Worm (Caenorhabditis elegans) whole organism, midembryonic: Measurements from ENCODE around the gene srx-82.
A peak's percentile ranks its signal among the peaks of the same experiment; 100 is the strongest.

Experiments
- T22C8.4 ChIP-seq: fragments of 200-800 bp; sonication (Bioruptor generic); IDR thresholded peaks from 2 replicates; pipeline ENCODE4 v1.3.6; 2022; ENCODE audit warnings: missing genetic modification characterization, missing compliant biosample characterization
- cog-1 ChIP-seq: sonication (generic microtip); optimal IDR thresholded peaks from 2 replicates; lab custom pipeline; 2016; ENCODE audit warnings: missing genetic modification characterization, missing compliant biosample characterization
- flt-1 ChIP-seq: fragments of 200-800 bp; sonication (Bioruptor generic); IDR thresholded peaks from 2 replicates; pipeline ENCODE4 v1.3.6; 2022; ENCODE audit warnings: missing genetic modification characterization, missing compliant biosample characterization
- klf-2 ChIP-seq: fragments of 200-800 bp; sonication (Bioruptor generic); conservative IDR thresholded peaks from 2 replicates; pipeline ENCODE4 v1.3.6; 2022; ENCODE audit warnings: missing genetic modification reagents, missing genetic modification characterization, missing compliant biosample characterization
- med-1 ChIP-seq: sonication (generic microtip); optimal IDR thresholded peaks from 2 replicates; lab custom pipeline; 2017; ENCODE audit warnings: missing genetic modification characterization, mild to moderate bottlenecking, missing compliant biosample characterization, antibody characterized with exemption, missing genetic modification reagents; ENCODE audit not compliant: insufficient read depth
- ref-1 ChIP-seq: fragments of 200-800 bp; sonication (Bioruptor generic); conservative IDR thresholded peaks from 2 replicates; pipeline ENCODE4 v1.3.6; 2022; ENCODE audit warnings: missing genetic modification reagents, missing genetic modification characterization, missing compliant biosample characterization
- tab-1 ChIP-seq: fragments of 200-800 bp; sonication (Bioruptor generic); IDR thresholded peaks from 2 replicates; pipeline ENCODE4 v1.3.6; 2022; ENCODE audit warnings: missing genetic modification characterization, missing compliant biosample characterization
- ztf-23 ChIP-seq: fragments of 200-800 bp; sonication (Bioruptor generic); IDR thresholded peaks from 2 replicates; pipeline ENCODE4 v1.3.6; 2022; ENCODE audit warnings: missing genetic modification reagents, missing genetic modification characterization, missing compliant biosample characterization
- ztf-29 ChIP-seq: fragments of 200-800 bp; sonication (Bioruptor generic); IDR thresholded peaks from 2 replicates; pipeline ENCODE4 v1.3.6; 2022; ENCODE audit warnings: missing genetic modification reagents, missing genetic modification characterization, missing compliant biosample characterization

srx-82 gene

DNA sequence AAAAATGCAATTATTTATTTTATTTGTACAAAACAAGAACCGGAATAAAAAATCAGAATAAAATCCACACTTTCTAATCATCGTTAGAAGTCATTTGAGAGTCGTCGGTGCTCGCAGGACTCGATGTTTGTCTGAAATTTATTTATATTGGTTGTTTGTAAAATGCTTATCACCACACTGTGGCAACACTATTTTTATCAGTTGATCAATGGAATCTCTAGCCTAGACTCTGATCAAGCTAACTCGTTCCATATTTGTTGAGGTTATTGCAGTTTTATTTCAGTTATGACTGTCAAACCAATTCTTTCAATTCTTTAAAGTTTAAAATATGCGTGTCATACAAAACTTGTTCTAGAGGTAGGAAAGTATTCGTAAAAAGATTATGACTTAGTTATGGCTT is 15.0 kb downstream of the srx-82 start, which contains the start of gene dhs-20:
Gene dhs-20 (minus strand): TSS at position 80 of the 400 bp plus-strand sequence.
- TF ChIP-seq cog-1 (tag; lab: Kevin White, UChicago) (no peak), klf-2 (GFP tag; lab: Robert Waterston, UW) (no peak), ztf-29 (no peak), tab-1 (GFP tag; lab: Robert Waterston, UW) (no peak), T22C8.4 (GFP tag; lab: Robert Waterston, UW) (no peak), ref-1 (GFP tag; lab: Robert Waterston, UW) (no peak), med-1 (GFP tag; lab: Kevin White, UChicago) (no peak), flt-1 (GFP tag; lab: Robert Waterston, UW) (no peak), ztf-23 (GFP tag; lab: Robert Waterston, UW) (no peak)

DNA sequence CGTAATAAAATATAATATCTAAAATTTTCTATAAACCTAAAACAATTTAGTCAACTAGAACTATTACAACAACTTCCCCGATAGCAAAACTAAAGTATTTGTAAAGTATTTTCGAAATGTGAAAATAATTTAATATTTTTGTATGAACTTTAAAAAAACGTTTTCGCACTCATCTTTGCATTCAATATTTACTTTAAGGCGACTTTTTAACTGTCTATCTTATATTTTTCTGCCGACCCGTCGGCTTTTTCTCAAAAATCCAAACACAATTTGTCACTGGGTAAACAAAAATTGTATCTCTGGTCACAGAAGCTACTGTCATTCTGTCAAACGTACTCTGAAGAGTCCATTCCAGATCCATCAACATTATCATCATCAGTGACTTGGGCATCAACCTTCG is 15.7 kb downstream of the srx-82 start:
- TF ChIP-seq ztf-29, result no peak
- no peak for TF ChIP-seq ztf-23 (GFP tag; lab: Robert Waterston, UW)
- TF ChIP-seq cog-1 (tag; lab: Kevin White, UChicago), result no peak
- no peak for TF ChIP-seq ref-1 (GFP tag; lab: Robert Waterston, UW)
- TF ChIP-seq tab-1 (GFP tag; lab: Robert Waterston, UW), result no peak
- TF ChIP-seq flt-1 (GFP tag; lab: Robert Waterston, UW), result no peak
- no peak for TF ChIP-seq med-1 (GFP tag; lab: Kevin White, UChicago)
- TF ChIP-seq klf-2 (GFP tag; lab: Robert Waterston, UW), result no peak
- no peak for TF ChIP-seq T22C8.4 (GFP tag; lab: Robert Waterston, UW)

DNA sequence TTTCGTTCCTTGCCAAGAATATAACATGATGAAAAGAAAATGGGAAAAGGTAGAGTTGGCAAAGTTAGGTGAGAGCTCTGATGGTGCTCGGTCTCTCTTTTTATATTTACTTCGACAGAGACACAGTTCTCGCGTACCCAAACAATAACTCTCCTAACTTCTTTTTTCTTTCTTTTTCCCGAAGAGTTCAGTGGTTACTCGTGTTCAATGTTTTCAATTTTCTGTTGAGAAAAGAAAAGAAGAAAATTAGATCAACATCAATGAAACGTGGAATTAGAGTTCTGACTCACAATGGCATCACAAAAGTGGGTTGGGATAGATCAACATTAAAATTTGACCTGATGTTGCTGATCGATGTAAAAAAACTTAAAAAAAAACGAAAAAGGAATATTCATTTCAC is 16.9 kb downstream of the srx-82 start, which contains the start of gene idpp-16:
Gene idpp-16 (minus strand): TSS at position 101 of the 400 bp plus-strand sequence.
- TF ChIP-seq ref-1 (GFP tag; lab: Robert Waterston, UW) (no peak), tab-1 (GFP tag; lab: Robert Waterston, UW) (no peak), ztf-23 (GFP tag; lab: Robert Waterston, UW) (no peak), cog-1 (tag; lab: Kevin White, UChicago) (no peak), ztf-29 (no peak), flt-1 (GFP tag; lab: Robert Waterston, UW) (no peak), med-1 (GFP tag; lab: Kevin White, UChicago) (no peak), klf-2 (GFP tag; lab: Robert Waterston, UW) (no peak), T22C8.4 (GFP tag; lab: Robert Waterston, UW) (no peak)

DNA sequence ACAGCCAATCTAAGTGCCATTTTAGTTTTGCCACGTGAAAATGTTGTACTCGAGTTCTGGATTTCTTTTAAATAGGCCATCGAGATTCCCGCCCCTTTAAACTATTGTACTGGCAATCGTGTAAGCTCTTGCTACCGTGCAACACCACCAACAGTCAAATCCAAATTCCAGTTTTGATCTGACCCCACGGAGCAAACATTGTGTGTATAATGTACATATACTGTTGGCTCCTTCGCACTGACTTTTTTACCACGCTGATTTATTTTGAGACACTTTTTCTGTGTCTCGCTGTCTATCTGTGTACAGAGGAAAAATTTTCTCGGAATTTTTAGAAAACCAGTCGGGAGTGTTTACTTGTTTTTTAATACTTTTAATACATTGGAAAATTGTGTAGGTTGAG is 20.5 kb downstream of the srx-82 start, which contains the start of gene piit-1:
Gene piit-1 (minus strand): TSS at position 101 of the 400 bp plus-strand sequence.
- TF ChIP-seq med-1 (GFP tag; lab: Kevin White, UChicago), result no peak
- no peak for TF ChIP-seq tab-1 (GFP tag; lab: Robert Waterston, UW)
- no peak for TF ChIP-seq ref-1 (GFP tag; lab: Robert Waterston, UW)
- no peak for TF ChIP-seq T22C8.4 (GFP tag; lab: Robert Waterston, UW)
- no peak for TF ChIP-seq flt-1 (GFP tag; lab: Robert Waterston, UW)
- no peak for TF ChIP-seq ztf-29
- TF ChIP-seq cog-1 (tag; lab: Kevin White, UChicago), result no peak
- TF ChIP-seq ztf-23 (GFP tag; lab: Robert Waterston, UW), result no peak
- no peak for TF ChIP-seq klf-2 (GFP tag; lab: Robert Waterston, UW)

DNA sequence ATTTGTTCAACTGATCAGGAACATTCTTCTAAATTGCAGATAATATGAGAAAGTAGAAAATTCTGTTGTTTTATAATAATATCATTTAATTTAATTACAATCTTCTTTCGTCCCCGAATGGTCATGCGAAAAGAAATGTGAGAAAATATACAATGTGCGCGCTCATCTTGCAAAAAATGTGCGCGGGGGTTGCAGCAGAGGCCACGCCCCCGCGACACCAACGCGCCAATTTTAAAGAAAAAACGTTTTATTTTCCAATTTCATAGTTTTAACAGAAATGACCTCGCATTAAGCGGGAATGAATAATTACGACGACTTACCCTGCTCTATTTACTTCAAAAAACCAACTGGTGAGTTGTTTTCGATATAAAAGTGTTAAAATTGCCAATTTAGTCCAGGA is 20.9 kb downstream of the srx-82 start, which contains the start of gene sas-5:
Gene sas-5 (plus strand): TSS at position 257 of the 400 bp plus-strand sequence.
- TF ChIP-seq ztf-23 (GFP tag; lab: Robert Waterston, UW) (peak; percentile 91), cog-1 (tag; lab: Kevin White, UChicago) (peak; percentile 45), flt-1 (GFP tag; lab: Robert Waterston, UW) (peak; percentile 92), med-1 (GFP tag; lab: Kevin White, UChicago) (peak; percentile 92), ref-1 (GFP tag; lab: Robert Waterston, UW) (peak; percentile 53; the same call in 1 of the 2 replicates), T22C8.4 (GFP tag; lab: Robert Waterston, UW) (peak; percentile 58; the same call in 1 of the 2 replicates), ztf-29 (peak; percentile 60), tab-1 (GFP tag; lab: Robert Waterston, UW) (peak; percentile 86), klf-2 (GFP tag; lab: Robert Waterston, UW) (peak; percentile 85)

DNA sequence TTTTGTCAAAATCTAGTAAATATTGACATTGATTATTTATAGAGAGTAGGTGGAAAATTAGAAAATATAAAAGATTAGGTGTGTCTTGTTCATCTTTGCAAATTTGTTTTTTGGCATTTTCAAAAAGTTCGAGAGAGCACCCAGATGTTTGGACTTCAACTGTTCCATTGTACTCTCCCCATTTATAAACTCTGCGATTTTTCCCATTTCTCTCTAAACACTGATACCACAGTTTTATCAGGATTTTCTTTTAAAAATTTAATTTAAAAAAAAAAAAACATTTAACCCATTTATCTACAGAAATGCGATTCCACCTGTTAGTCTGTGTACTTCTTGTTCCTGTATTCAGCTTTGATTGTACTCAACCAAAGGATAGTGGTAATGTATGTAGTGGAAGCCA is 23.5 kb downstream of the srx-82 start, which contains the start of gene tag-290:
Gene tag-290 (plus strand): TSS at position 301 of the 400 bp plus-strand sequence.
- TF ChIP-seq cog-1 (tag; lab: Kevin White, UChicago) (no peak), ref-1 (GFP tag; lab: Robert Waterston, UW) (no peak), flt-1 (GFP tag; lab: Robert Waterston, UW) (no peak), ztf-23 (GFP tag; lab: Robert Waterston, UW) (no peak), ztf-29 (no peak), tab-1 (GFP tag; lab: Robert Waterston, UW) (no peak), klf-2 (GFP tag; lab: Robert Waterston, UW) (no peak), T22C8.4 (GFP tag; lab: Robert Waterston, UW) (no peak), med-1 (GFP tag; lab: Kevin White, UChicago) (no peak)

DNA sequence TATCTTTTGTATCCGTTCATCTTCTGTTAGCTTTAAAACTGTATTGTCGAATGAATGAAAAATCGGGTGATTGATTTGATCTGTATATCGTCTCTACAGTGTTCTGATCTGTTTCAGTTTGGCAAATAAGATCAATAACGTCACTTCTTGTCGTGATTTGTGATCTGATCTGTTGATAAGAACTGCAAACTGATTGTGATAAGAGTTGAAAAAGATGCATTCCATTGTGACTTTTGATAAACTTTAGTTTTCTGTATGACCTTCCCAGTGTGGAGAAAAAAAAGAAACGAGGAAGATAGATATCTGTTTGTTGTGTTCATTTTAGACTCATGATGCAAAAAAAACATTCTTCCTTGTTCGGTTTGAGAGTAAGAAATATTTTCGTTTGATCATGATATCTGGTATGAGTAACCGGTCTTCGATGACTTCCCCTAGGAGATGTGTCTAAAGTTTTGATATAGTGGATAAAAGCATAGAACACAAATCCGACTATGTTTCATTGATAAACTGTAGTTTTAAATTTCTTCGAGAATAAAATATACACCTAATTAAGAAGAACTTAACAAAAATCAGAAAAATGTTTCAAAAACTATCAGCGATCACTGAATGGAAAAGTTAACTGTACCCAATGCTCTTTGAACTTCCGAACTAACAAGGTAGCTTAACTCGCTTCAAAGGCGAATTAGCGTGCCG is 25.4 kb downstream of the srx-82 start:
- no peak for TF ChIP-seq ztf-23 (GFP tag; lab: Robert Waterston, UW)
- TF ChIP-seq med-1 (GFP tag; lab: Kevin White, UChicago), result no peak
- no peak for TF ChIP-seq flt-1 (GFP tag; lab: Robert Waterston, UW)
- no peak for TF ChIP-seq T22C8.4 (GFP tag; lab: Robert Waterston, UW)
- no peak for TF ChIP-seq ztf-29
- TF ChIP-seq klf-2 (GFP tag; lab: Robert Waterston, UW), result no peak
- TF ChIP-seq tab-1 (GFP tag; lab: Robert Waterston, UW), result no peak

DNA sequence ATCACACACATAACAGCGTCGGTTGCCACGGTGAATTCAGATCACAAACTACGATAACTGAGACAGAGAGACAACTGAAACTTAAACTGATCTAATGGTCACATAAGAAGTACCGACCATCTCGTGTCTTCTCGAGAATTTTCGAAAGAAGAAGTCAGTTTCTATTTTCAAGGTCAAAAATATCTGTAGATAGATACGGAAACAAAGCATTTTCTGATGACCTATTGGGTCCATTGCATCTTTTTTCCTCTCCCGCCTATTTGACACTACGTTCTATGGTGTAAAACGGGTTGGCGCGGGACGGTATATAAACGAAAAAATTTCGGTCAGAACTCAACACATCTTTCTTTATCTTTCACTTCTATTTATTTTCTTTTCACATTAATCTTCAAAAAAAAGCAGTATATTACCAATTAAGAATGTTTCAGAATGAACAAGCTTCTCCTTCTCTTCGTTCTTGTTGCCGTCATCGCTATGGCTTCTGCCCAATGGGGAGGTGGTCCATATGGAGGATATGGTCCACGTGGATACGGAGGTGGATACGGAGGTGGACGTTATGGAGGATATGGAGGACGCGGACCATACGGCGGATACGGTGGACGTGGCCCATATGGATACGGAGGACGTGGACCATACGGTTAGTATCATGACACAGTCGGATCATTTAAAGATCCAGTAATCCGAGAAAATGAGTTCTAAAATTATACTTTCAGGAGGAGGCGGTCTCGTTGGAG is 26.6 kb downstream of the srx-82 start, which contains the start of gene nlp-24:
Gene nlp-24 (plus strand): TSS at position 429 of the 734 bp plus-strand sequence.
- no peak for TF ChIP-seq ztf-23 (GFP tag; lab: Robert Waterston, UW)
- no peak for TF ChIP-seq med-1 (GFP tag; lab: Kevin White, UChicago)
- no peak for TF ChIP-seq ref-1 (GFP tag; lab: Robert Waterston, UW)
- no peak for TF ChIP-seq tab-1 (GFP tag; lab: Robert Waterston, UW)
- no peak for TF ChIP-seq cog-1 (tag; lab: Kevin White, UChicago)
- no peak for TF ChIP-seq flt-1 (GFP tag; lab: Robert Waterston, UW)
- no peak for TF ChIP-seq T22C8.4 (GFP tag; lab: Robert Waterston, UW)
- no peak for TF ChIP-seq ztf-29
- no peak for TF ChIP-seq klf-2 (GFP tag; lab: Robert Waterston, UW)
